Worm (Caenorhabditis elegans): ENCODE results near the gene utp-20.

utp-20 gene

DNA sequence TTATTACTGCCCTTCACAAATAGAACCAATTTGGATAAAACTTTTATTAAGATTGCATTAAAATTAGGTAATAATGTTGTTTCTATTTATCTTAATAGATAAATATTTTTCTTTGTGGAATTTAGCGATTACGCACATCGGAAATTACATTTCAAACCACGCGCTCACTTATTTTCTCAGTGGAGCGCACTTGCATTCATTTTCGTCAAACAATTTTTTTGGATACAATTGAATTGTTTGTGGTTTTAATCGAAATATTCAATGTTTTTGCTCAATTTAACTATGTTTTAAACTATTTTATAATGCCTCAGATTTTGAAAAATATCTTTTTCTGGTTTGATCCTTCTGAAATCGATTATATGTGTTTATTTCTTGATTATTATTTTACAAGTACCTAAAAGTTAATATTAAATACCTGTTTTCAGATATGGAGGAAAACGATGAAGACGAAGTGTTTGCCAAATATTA lies at the start of gene utp-20 (continued):
- TF ChIP-seq hlh-30 (tag; optimal IDR thresholded peaks at IDR 0.05; ENCODE audit: insufficient read depth) (peak; percentile 83), F44E2.7 (GFP tag; IDR thresholded peaks at IDR 0.05) (no peak), daf-16 (GFP tag; optimal IDR thresholded peaks at IDR 0.05) (no peak), daf-16 (tag; optimal IDR thresholded peaks at IDR 0.05) (no peak), tag-97 (GFP tag; IDR thresholded peaks at IDR 0.05) (no peak), ces-1 (GFP tag; optimal IDR thresholded peaks at IDR 0.05) (peak; percentile 62), sdz-12 (GFP tag; optimal IDR thresholded peaks at IDR 0.05) (no peak), nhr-76 (tag; optimal IDR thresholded peaks at IDR 0.05) (no peak), set-16 (GFP tag; IDR thresholded peaks at IDR 0.05) (no peak), ZK337.2 (GFP tag; IDR thresholded peaks at IDR 0.05) (no peak), mes-2 (tag; optimal IDR thresholded peaks at IDR 0.05; ENCODE audit: poor library complexity, severe bottlenecking) (no peak), egl-43 (GFP tag; IDR thresholded peaks at IDR 0.05) (no peak), ceh-62 (tag; optimal IDR thresholded peaks at IDR 0.05) (no peak), fkh-10 (GFP tag; optimal IDR thresholded peaks at IDR 0.05) (no peak), ceh-32 (tag; optimal IDR thresholded peaks at IDR 0.05; ENCODE audit: poor library complexity) (no peak), nhr-237 (tag; optimal IDR thresholded peaks at IDR 0.05) (no peak), attf-4 (tag; optimal IDR thresholded peaks at IDR 0.05) (no peak), vab-7 (GFP tag; IDR thresholded peaks at IDR 0.05) (no peak), mdt-29 (GFP tag; IDR thresholded peaks at IDR 0.05) (no peak), gei-8 (GFP tag; optimal IDR thresholded peaks at IDR 0.05) (no peak), pha-4 (GFP tag; IDR thresholded peaks at IDR 0.05) (no peak), pha-4 (tag; optimal IDR thresholded peaks at IDR 0.05) (peak; percentile 16), rbr-2 (tag; optimal IDR thresholded peaks at IDR 0.05) (peak; percentile 42), dve-1 (tag; optimal IDR thresholded peaks at IDR 0.05; ENCODE audit: insufficient read depth) (no peak), ztf-7 (tag; optimal IDR thresholded peaks at IDR 0.05) (no peak), nhr-48 (tag; optimal IDR thresholded peaks at IDR 0.05) (no peak), aly-2 (tag; optimal IDR thresholded peaks at IDR 0.05) (no peak), lin-29 (GFP tag; IDR thresholded peaks at IDR 0.05) (no peak), F49E8.2 (tag; optimal IDR thresholded peaks at IDR 0.05; ENCODE audit: borderline replicate concordance) (no peak), ztf-11 (tag; optimal IDR thresholded peaks at IDR 0.05) (no peak)

DNA sequence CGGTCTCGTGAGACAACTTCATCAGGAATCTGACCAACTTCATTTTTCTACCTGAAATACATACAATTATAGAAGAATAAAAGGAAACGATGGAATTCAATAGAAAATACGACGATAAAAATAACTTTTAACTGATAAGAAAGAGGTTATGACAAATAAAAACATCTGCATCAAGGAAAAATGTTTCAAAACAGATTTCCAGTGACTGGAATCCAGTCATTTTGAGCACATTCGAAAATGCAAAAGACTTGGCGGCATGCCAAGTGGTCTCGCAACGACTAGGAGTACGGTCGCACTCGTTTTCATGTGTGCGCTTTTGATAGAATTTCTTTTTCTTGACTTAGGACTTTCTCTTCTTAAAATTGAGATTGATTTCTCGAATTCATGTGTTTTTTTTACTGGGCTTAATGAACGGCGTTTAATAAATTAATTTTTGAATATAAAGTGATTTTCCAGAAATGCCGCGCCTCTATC lies 46.4 kb upstream of the utp-20 start, which contains the start of the genes snr-3 and rsp-5:
TSS of gene snr-3 (minus strand) at position 51 of the 474 bp plus-strand sequence.
TSS of gene rsp-5 (plus strand) at position 455 of the 474 bp plus-strand sequence.
- no peak for TF ChIP-seq F49E8.2 (tag; optimal IDR thresholded peaks at IDR 0.05; ENCODE audit: borderline replicate concordance)
- TF ChIP-seq mxl-2 (GFP tag; conservative IDR thresholded peaks at IDR 0.05) = no peak
- no peak for TF ChIP-seq ceh-44 (GFP tag; IDR thresholded peaks at IDR 0.05)
- TF ChIP-seq Y5F2A.4 (GFP tag; optimal IDR thresholded peaks at IDR 0.05) = no peak
- TF ChIP-seq spr-1 (tag; optimal IDR thresholded peaks at IDR 0.05) = no peak
- no peak for TF ChIP-seq ZK337.2 (GFP tag; IDR thresholded peaks at IDR 0.05)
- peak; percentile 29 for TF ChIP-seq zfp-2 (tag; optimal IDR thresholded peaks at IDR 0.05)
- TF ChIP-seq egl-27 (tag; optimal IDR thresholded peaks at IDR 0.05) = no peak
- TF ChIP-seq Y48G9A.11 (GFP tag; IDR thresholded peaks at IDR 0.05) = no peak
- no peak for TF ChIP-seq spr-3 (GFP tag; optimal IDR thresholded peaks at IDR 0.05)
- no peak for TF ChIP-seq nhr-42 (GFP tag; IDR thresholded peaks at IDR 0.05)
- TF ChIP-seq lin-15B (tag; optimal IDR thresholded peaks at IDR 0.05) = no peak
- TF ChIP-seq ztf-11 (tag; optimal IDR thresholded peaks at IDR 0.05) = no peak
- TF ChIP-seq lin-29 (GFP tag; IDR thresholded peaks at IDR 0.05) = no peak
- TF ChIP-seq nhr-48 (tag; optimal IDR thresholded peaks at IDR 0.05) = no peak
- TF ChIP-seq ZK546.5 (tag; optimal IDR thresholded peaks at IDR 0.05) = no peak
- TF ChIP-seq ztf-7 (tag; optimal IDR thresholded peaks at IDR 0.05) = peak; percentile 22
- TF ChIP-seq mdt-29 (GFP tag; IDR thresholded peaks at IDR 0.05) = no peak
- TF ChIP-seq tag-97 (GFP tag; IDR thresholded peaks at IDR 0.05) = no peak
- peak; percentile 76 for TF ChIP-seq mep-1 (tag; optimal IDR thresholded peaks at IDR 0.05)
- no peak for TF ChIP-seq ceh-32 (tag; optimal IDR thresholded peaks at IDR 0.05; ENCODE audit: poor library complexity)
- peak; percentile 29; the same call in 1 of the 2 replicates for TF ChIP-seq dmd-6 (GFP tag; IDR thresholded peaks at IDR 0.05)
- TF ChIP-seq nhr-76 (tag; optimal IDR thresholded peaks at IDR 0.05) = no peak
- TF ChIP-seq gei-8 (GFP tag; optimal IDR thresholded peaks at IDR 0.05) = no peak
- TF ChIP-seq T26A8.4 (GFP tag; IDR thresholded peaks at IDR 0.05) = no peak
- TF ChIP-seq ces-1 (GFP tag; optimal IDR thresholded peaks at IDR 0.05) = no peak
- no peak for TF ChIP-seq fos-1 (tag; optimal IDR thresholded peaks at IDR 0.05)
- no peak for TF ChIP-seq nhr-102 (tag; optimal IDR thresholded peaks at IDR 0.05)
- 0 out of 2 replicates have a peak, but pooled peaks have one; percentile 50 for TF ChIP-seq arid-1 (GFP tag; conservative IDR thresholded peaks at IDR 0.05)
- TF ChIP-seq ceh-20 (GFP tag; IDR thresholded peaks at IDR 0.05) = no peak
- TF ChIP-seq lir-3 (tag; optimal IDR thresholded peaks at IDR 0.05) = no peak
- TF ChIP-seq zag-1 (tag; optimal IDR thresholded peaks at IDR 0.05) = no peak
